Worm (Caenorhabditis elegans) whole organism, L2 larva: ENCODE results near the gene far-8.

Experiments
- C34F6.9 ChIP-seq: fragments of 150-350 bp; optimal IDR thresholded peaks from 2 replicates; lab custom pipeline; 2014; ENCODE audit warnings: missing biosample characterization, missing genetic modification characterization
- F13H6.1 ChIP-seq: sonication (generic microtip); optimal IDR thresholded peaks from 2 replicates; lab custom pipeline; 2016; ENCODE audit warnings: missing genetic modification characterization, missing compliant biosample characterization
- R02D3.7 ChIP-seq: fragments of 150-350 bp; optimal IDR thresholded peaks from 2 replicates; lab custom pipeline; 2014; ENCODE audit warnings: missing biosample characterization, missing genetic modification characterization
- Y55F3AM.14 ChIP-seq: fragments of 200-800 bp; sonication (Bioruptor generic); optimal IDR thresholded peaks from 2 replicates; lab custom pipeline; 2018; ENCODE audit warnings: mild to moderate bottlenecking, missing genetic modification characterization, missing compliant biosample characterization
- ZK546.5 ChIP-seq: sonication (generic microtip); optimal IDR thresholded peaks from 2 replicates; lab custom pipeline; 2017; ENCODE audit warnings: missing biosample characterization, missing genetic modification characterization
- aly-2 ChIP-seq: fragments of 150-350 bp; optimal IDR thresholded peaks from 2 replicates; lab custom pipeline; 2014; ENCODE audit warnings: missing biosample characterization, missing genetic modification characterization
- ceh-16 ChIP-seq: fragments of 150-350 bp; optimal IDR thresholded peaks from 2 replicates; lab custom pipeline; 2014; ENCODE audit warnings: missing biosample characterization, missing genetic modification characterization
- ceh-82 ChIP-seq: fragments of 150-350 bp; optimal IDR thresholded peaks from 2 replicates; lab custom pipeline; 2014; ENCODE audit warnings: missing biosample characterization, missing genetic modification characterization
- crh-2 ChIP-seq: sonication (generic microtip); optimal IDR thresholded peaks from 2 replicates; lab custom pipeline; 2017; ENCODE audit warnings: missing biosample characterization, missing genetic modification characterization
- egl-27 ChIP-seq: sonication (generic microtip); optimal IDR thresholded peaks from 3 replicates; lab custom pipeline; 2017; ENCODE audit warnings: missing biosample characterization, missing genetic modification reagents, missing genetic modification characterization
- elt-1 ChIP-seq: fragments of 150-350 bp; optimal IDR thresholded peaks from 2 replicates; lab custom pipeline; 2014; ENCODE audit warnings: missing biosample characterization, missing genetic modification characterization
- elt-3 ChIP-seq: sonication (generic microtip); optimal IDR thresholded peaks from 2 replicates; lab custom pipeline; 2017; ENCODE audit warnings: missing biosample characterization, missing genetic modification characterization
- fos-1 ChIP-seq: fragments of 150-350 bp; optimal IDR thresholded peaks from 2 replicates; lab custom pipeline; 2014; ENCODE audit warnings: missing biosample characterization, missing genetic modification characterization
- gmeb-1 ChIP-seq: fragments of 150-350 bp; optimal IDR thresholded peaks from 2 replicates; lab custom pipeline; 2014; ENCODE audit warnings: missing biosample characterization, missing genetic modification characterization
- lin-11 ChIP-seq: fragments of 150-350 bp; sonication (generic microtip); optimal IDR thresholded peaks from 2 replicates; lab custom pipeline; 2014; ENCODE audit warnings: missing biosample characterization, missing genetic modification characterization, inconsistent platforms, mixed read lengths
- lin-13 ChIP-seq: fragments of 150-350 bp; optimal IDR thresholded peaks from 2 replicates; lab custom pipeline; 2014; ENCODE audit warnings: missing biosample characterization, missing genetic modification reagents, missing genetic modification characterization
- lin-39 ChIP-seq: fragments of 150-350 bp; optimal IDR thresholded peaks from 2 replicates; lab custom pipeline; 2014; ENCODE audit warnings: missing biosample characterization, missing genetic modification reagents, missing genetic modification characterization
- lsy-2 ChIP-seq, 2 experiments: fragments of 150-350 bp in 1 of 2; sonication (generic microtip) in 1 of 2; optimal IDR thresholded peaks; 2 replicates each; lab custom pipeline; 2014 to 2017; ENCODE audit warnings: missing biosample characterization in 2 of 2, missing genetic modification characterization in 2 of 2
- mab-5 ChIP-seq: fragments of 150-350 bp; optimal IDR thresholded peaks from 2 replicates; lab custom pipeline; 2014; ENCODE audit warnings: missing biosample characterization, missing genetic modification characterization
- mbf-1 ChIP-seq: sonication (generic microtip); optimal IDR thresholded peaks from 2 replicates; lab custom pipeline; 2017; ENCODE audit warnings: missing biosample characterization, missing genetic modification characterization
- mdl-1 ChIP-seq, 2 experiments: fragments of 150-350 bp in 1 of 2; sonication (generic microtip) in 1 of 2; optimal IDR thresholded peaks; 2 replicates each; lab custom pipeline; 2017; ENCODE audit warnings: missing biosample characterization in 2 of 2, missing genetic modification characterization in 2 of 2
- nhr-10 ChIP-seq: sonication (generic microtip); optimal IDR thresholded peaks from 2 replicates; lab custom pipeline; 2017; ENCODE audit warnings: missing biosample characterization, missing genetic modification characterization
- nhr-11 ChIP-seq: fragments of 150-350 bp; optimal IDR thresholded peaks from 2 replicates; lab custom pipeline; 2014; ENCODE audit warnings: missing biosample characterization, missing genetic modification characterization
- nhr-12 ChIP-seq: fragments of 150-350 bp; optimal IDR thresholded peaks from 2 replicates; lab custom pipeline; 2014; ENCODE audit warnings: missing biosample characterization, missing genetic modification characterization
- nhr-129 ChIP-seq: fragments of 150-350 bp; optimal IDR thresholded peaks from 2 replicates; lab custom pipeline; 2014; ENCODE audit warnings: missing biosample characterization, missing genetic modification characterization
- nhr-21 ChIP-seq: fragments of 150-350 bp; optimal IDR thresholded peaks from 2 replicates; lab custom pipeline; 2014; ENCODE audit warnings: missing biosample characterization, missing genetic modification characterization
- nhr-23 ChIP-seq: fragments of 150-350 bp; optimal IDR thresholded peaks from 2 replicates; lab custom pipeline; 2014; ENCODE audit warnings: missing biosample characterization, missing genetic modification reagents, missing genetic modification characterization
- nhr-237 ChIP-seq: fragments of 150-350 bp; optimal IDR thresholded peaks from 2 replicates; lab custom pipeline; 2014; ENCODE audit warnings: missing biosample characterization, missing genetic modification characterization
- nhr-25 ChIP-seq: fragments of 150-350 bp; sonication (generic microtip); optimal IDR thresholded peaks from 3 replicates; lab custom pipeline; 2014; ENCODE audit warnings: missing biosample characterization, missing genetic modification characterization
- nhr-6 ChIP-seq: fragments of 150-350 bp; optimal IDR thresholded peaks from 2 replicates; lab custom pipeline; 2014; ENCODE audit warnings: missing biosample characterization, missing genetic modification characterization
- nhr-77 ChIP-seq: fragments of 150-350 bp; optimal IDR thresholded peaks from 2 replicates; lab custom pipeline; 2014; ENCODE audit warnings: missing biosample characterization, missing genetic modification characterization
- peb-1 ChIP-seq: fragments of 150-350 bp; optimal IDR thresholded peaks from 2 replicates; lab custom pipeline; 2014; ENCODE audit warnings: missing biosample characterization, missing genetic modification characterization
- sem-4 ChIP-seq: fragments of 150-350 bp; optimal IDR thresholded peaks from 2 replicates; lab custom pipeline; 2014; ENCODE audit warnings: missing biosample characterization, missing genetic modification reagents, missing genetic modification characterization
- sma-3 ChIP-seq: sonication (generic microtip); optimal IDR thresholded peaks from 2 replicates; lab custom pipeline; 2016; ENCODE audit warnings: missing genetic modification reagents, missing genetic modification characterization, missing compliant biosample characterization
- sma-9 ChIP-seq, 2 experiments: fragments of 150-350 bp in 1 of 2; sonication (generic microtip) in 1 of 2; optimal IDR thresholded peaks; 2 replicates each; lab custom pipeline; 2014 to 2016; ENCODE audit warnings: missing genetic modification characterization in 2 of 2, mild to moderate bottlenecking in 1 of 2, missing biosample characterization in 1 of 2, missing compliant biosample characterization in 1 of 2, missing genetic modification reagents in 1 of 2, moderate library complexity in 1 of 2
- snpc-4 ChIP-seq: fragments of 150-350 bp; optimal IDR thresholded peaks from 2 replicates; lab custom pipeline; 2014; ENCODE audit warnings: missing biosample characterization, missing genetic modification characterization
- unc-55 ChIP-seq: fragments of 150-350 bp; sonication (generic microtip); optimal IDR thresholded peaks from 3 replicates; lab custom pipeline; 2014; ENCODE audit warnings: missing biosample characterization, missing genetic modification reagents, missing genetic modification characterization
- unc-62 ChIP-seq: fragments of 150-350 bp; optimal IDR thresholded peaks from 2 replicates; lab custom pipeline; 2014; ENCODE audit warnings: missing biosample characterization, missing genetic modification reagents, missing genetic modification characterization
- zag-1 ChIP-seq: fragments of 150-350 bp; optimal IDR thresholded peaks from 2 replicates; lab custom pipeline; 2014; ENCODE audit warnings: missing biosample characterization, missing genetic modification characterization
- ztf-1 ChIP-seq: fragments of 200-800 bp; sonication (Bioruptor generic); conservative IDR thresholded peaks from 2 replicates; pipeline ENCODE4 v1.3.6; 2022; ENCODE audit warnings: missing genetic modification characterization, missing compliant biosample characterization
- ztf-11 ChIP-seq: sonication (generic microtip); optimal IDR thresholded peaks from 2 replicates; lab custom pipeline; 2017; ENCODE audit warnings: missing biosample characterization, missing genetic modification characterization

Gene far-8

ce11 chrIII:842630-843029, at the start of gene far-8:
Gene far-8, plus strand, starts transcription at chrIII:842930.
- TF ChIP-seq lsy-2 (tag; optimal IDR thresholded peaks at IDR 0.05; lab: Kevin White, UChicago): no peak
- no peak for TF ChIP-seq peb-1 (tag; lab: Kevin White, UChicago)
- no peak for TF ChIP-seq mdl-1 (tag; optimal IDR thresholded peaks at IDR 0.05; lab: Kevin White, UChicago)

ce11 chrIII:793595-793994, 49.1 kb upstream of the far-8 start, which contains the start of gene snt-2:
Gene snt-2, minus strand, starts transcription at chrIII:793733.
- peak; percentile 56 for TF ChIP-seq nhr-21
- TF ChIP-seq nhr-6 (tag; lab: Kevin White, UChicago): no peak
- no peak for TF ChIP-seq nhr-77 (tag; lab: Kevin White, UChicago)
- TF ChIP-seq ceh-16 (tag; lab: Kevin White, UChicago): peak; percentile 21
- TF ChIP-seq ZK546.5 (tag; lab: Kevin White, UChicago): peak; percentile 36
- TF ChIP-seq zag-1 (tag; lab: Kevin White, UChicago): no peak
- TF ChIP-seq unc-62: no peak
- peak; percentile 61 for TF ChIP-seq sma-3 (GFP tag; lab: Kevin White, UChicago)
- peak; percentile 48 for TF ChIP-seq fos-1 (tag; lab: Kevin White, UChicago)
- no peak for TF ChIP-seq lin-39
- no peak for TF ChIP-seq aly-2 (tag; lab: Kevin White, UChicago)
- TF ChIP-seq elt-1 (tag; lab: Kevin White, UChicago): no peak
- TF ChIP-seq lsy-2 (tag; optimal IDR thresholded peaks at IDR 0.05; lab: Kevin White, UChicago): peak; percentile 97 to 99
- no peak for TF ChIP-seq peb-1 (tag; lab: Kevin White, UChicago)
- TF ChIP-seq nhr-11 (tag; lab: Kevin White, UChicago): no peak
- TF ChIP-seq nhr-25 (tag; lab: Kevin White, UChicago): peak; percentile 50
- TF ChIP-seq ztf-1 (GFP tag; lab: Robert Waterston, UW): no peak
- TF ChIP-seq mdl-1 (tag; optimal IDR thresholded peaks at IDR 0.05; lab: Kevin White, UChicago): peak in 1 of 2 experiments; percentile 39
- peak; percentile 72 for TF ChIP-seq lin-11 (tag; lab: Kevin White, UChicago)
- TF ChIP-seq nhr-237 (tag; lab: Kevin White, UChicago): no peak
- no peak for TF ChIP-seq sem-4
- no peak for TF ChIP-seq nhr-23
- peak; percentile 45 for TF ChIP-seq F13H6.1 (tag; lab: Kevin White, UChicago)
- no peak for TF ChIP-seq ztf-11 (tag; lab: Kevin White, UChicago)
- TF ChIP-seq lin-13 (GFP tag; lab: Kevin White, UChicago): peak; percentile 75
- peak; percentile 78 for TF ChIP-seq gmeb-1 (tag; lab: Kevin White, UChicago)
- TF ChIP-seq crh-2 (tag; lab: Kevin White, UChicago): peak; percentile 81
- peak; percentile 36 for TF ChIP-seq Y55F3AM.14 (GFP tag; lab: Kevin White, UChicago)
- TF ChIP-seq unc-55 (GFP tag; lab: Kevin White, UChicago): peak; percentile 92
- TF ChIP-seq elt-3 (tag; lab: Kevin White, UChicago): no peak
- peak; percentile 25 for TF ChIP-seq snpc-4 (tag; lab: Kevin White, UChicago)
- no peak for TF ChIP-seq nhr-12
- no peak for TF ChIP-seq nhr-10 (tag; lab: Kevin White, UChicago)
- TF ChIP-seq mbf-1 (tag; lab: Kevin White, UChicago): no peak
- TF ChIP-seq nhr-129: peak; percentile 71
- peak; percentile 40 for TF ChIP-seq sma-9 (GFP tag; optimal IDR thresholded peaks at IDR 0.05; lab: Kevin White, UChicago)
- TF ChIP-seq sma-9 (tag; optimal IDR thresholded peaks at IDR 0.05; lab: Kevin White, UChicago): no peak
- TF ChIP-seq C34F6.9 (tag; lab: Kevin White, UChicago): peak; percentile 72
- no peak for TF ChIP-seq R02D3.7 (tag; lab: Kevin White, UChicago)
- TF ChIP-seq mab-5 (tag; lab: Kevin White, UChicago): peak; percentile 4
- TF ChIP-seq, all 48 proteins: peak for 20

ce11 chrIII:794000-794399, 48.7 kb upstream of the far-8 start, which contains the start of gene rps-29:
Gene rps-29, plus strand, starts transcription at chrIII:794300.
- no peak for TF ChIP-seq fos-1 (tag; lab: Kevin White, UChicago)
- TF ChIP-seq ceh-82 (tag; lab: Kevin White, UChicago): no peak
- TF ChIP-seq sma-9 (GFP tag; optimal IDR thresholded peaks at IDR 0.05; lab: Kevin White, UChicago): no peak
- no peak for TF ChIP-seq sma-9 (tag; optimal IDR thresholded peaks at IDR 0.05; lab: Kevin White, UChicago)
- TF ChIP-seq nhr-6 (tag; lab: Kevin White, UChicago): no peak
- TF ChIP-seq egl-27: no peak
- TF ChIP-seq lin-13 (GFP tag; lab: Kevin White, UChicago): no peak
- TF ChIP-seq mdl-1 (tag; optimal IDR thresholded peaks at IDR 0.05; lab: Kevin White, UChicago): no peak
